Worm (Caenorhabditis elegans) whole organism, early embryonic: Measurements from ENCODE around the gene col-81.

Experiments
- F13C5.2 ChIP-seq: sonication (generic microtip); optimal IDR thresholded peaks from 2 replicates; lab custom pipeline; 2017; ENCODE audit warnings: mild to moderate bottlenecking, missing genetic modification characterization, inconsistent platforms, missing compliant biosample characterization
- aly-1 ChIP-seq: sonication (generic microtip); optimal IDR thresholded peaks from 2 replicates; lab custom pipeline; 2016; ENCODE audit warnings: missing genetic modification characterization, missing compliant biosample characterization
- ama-1 ChIP-seq: fragments of 150-350 bp; optimal IDR thresholded peaks from 2 replicates; lab custom pipeline; 2014
- hmbx-1 ChIP-seq: sonication (generic microtip); optimal IDR thresholded peaks from 2 replicates; lab custom pipeline; 2016; ENCODE audit warnings: mild to moderate bottlenecking, missing genetic modification characterization, missing compliant biosample characterization
- tbx-11 ChIP-seq: fragments of 200-800 bp; sonication (Bioruptor generic); IDR thresholded peaks from 2 replicates; pipeline ENCODE4 v1.3.6; 2022; ENCODE audit warnings: missing genetic modification characterization, missing compliant biosample characterization
- tbx-37 ChIP-seq: fragments of 200-800 bp; sonication (Bioruptor generic); conservative IDR thresholded peaks from 2 replicates; pipeline ENCODE4 v1.3.6; 2022; ENCODE audit warnings: missing genetic modification reagents, missing genetic modification characterization, missing compliant biosample characterization

ce11 chrII:11013667-11014066 is at the start of gene col-81:
- TF ChIP-seq tbx-11 (GFP tag; lab: Robert Waterston, UW), result no peak
- TF ChIP-seq hmbx-1, result no peak
- TF ChIP-seq F13C5.2, result no peak
- TF ChIP-seq ama-1 (lab: Kevin White, UChicago), result no peak
- TF ChIP-seq aly-1 (tag; lab: Kevin White, UChicago), result no peak
- TF ChIP-seq tbx-37 (GFP tag; lab: Robert Waterston, UW), result no peak
